Fruit fly (Drosophila melanogaster) whole organism, wandering third instar larva: Measurements from ENCODE around the gene CG12674.

Experiments
- Myc ChIP-seq: fragments of >200 bp; optimal IDR thresholded peaks from 2 replicates; lab custom pipeline; 2017
- br ChIP-seq: fragments of 200-800 bp; sonication (Bioruptor generic); optimal IDR thresholded peaks from 2 replicates; lab custom pipeline; 2016; ENCODE audit warnings: missing biosample characterization, missing genetic modification characterization

DNA sequence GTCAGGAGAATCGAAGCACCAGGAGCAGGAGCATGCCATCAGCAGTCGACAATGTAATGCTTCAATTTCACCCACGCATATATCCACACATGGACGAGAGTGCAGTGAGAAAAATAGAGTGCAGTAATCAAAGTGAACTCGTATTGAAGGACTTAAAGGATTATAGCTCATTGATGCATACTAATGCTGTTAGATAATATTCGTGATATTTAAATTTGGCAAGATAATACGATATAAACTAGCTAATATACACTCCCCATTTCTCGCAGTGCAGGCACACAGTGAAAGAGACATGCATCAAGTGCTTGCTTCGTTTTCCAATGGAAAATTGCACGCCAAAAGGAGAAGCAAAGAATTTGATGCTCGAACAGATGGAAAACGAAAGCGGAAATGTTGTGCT is 6.7 kb upstream of the CG12674 start:
- no peak for TF ChIP-seq br (GFP tag; lab: Kevin White, UChicago)
- no peak for TF ChIP-seq Myc (lab: Kevin White, UChicago)
